Fruit fly (Drosophila melanogaster) whole organism, wandering third instar larva: ENCODE results near the gene Slu7.
A peak's percentile ranks its signal among the peaks of the same experiment; 100 is the strongest.

ENCODE experiments used
- Hr83 ChIP-seq: fragments of 200-300 bp; sonication (Bioruptor generic); optimal IDR thresholded peaks from 2 replicates; lab custom pipeline; 2016; ENCODE audit warnings: missing biosample characterization, mild to moderate bottlenecking, missing genetic modification characterization, moderate library complexity; ENCODE audit not compliant: poor library complexity, severe bottlenecking
- Myc ChIP-seq: fragments of >200 bp; optimal IDR thresholded peaks from 2 replicates; lab custom pipeline; 2017
- br ChIP-seq: fragments of 200-800 bp; sonication (Bioruptor generic); optimal IDR thresholded peaks from 2 replicates; lab custom pipeline; 2016; ENCODE audit warnings: missing biosample characterization, missing genetic modification characterization
- dsf ChIP-seq: sonication (Bioruptor generic); optimal IDR thresholded peaks from 2 replicates; lab custom pipeline; 2016; ENCODE audit warnings: missing biosample characterization, missing genetic modification characterization, borderline replicate concordance
- foxo ChIP-seq, 2 experiments: fragments of 200-800 bp; sonication (Bioruptor generic); optimal IDR thresholded peaks; 2 replicates in 1 of 2; 3 replicates in 1 of 2; lab custom pipeline; 2016 to 2017; ENCODE audit warnings: missing biosample characterization in 2 of 2, missing genetic modification characterization in 2 of 2
- pan ChIP-seq: fragments of >200 bp; optimal IDR thresholded peaks from 2 replicates; lab custom pipeline; 2017

- TF ChIP-seq Hr83 (GFP tag; lab: Kevin White, UChicago) (peak; percentile 26), pan (lab: Kevin White, UChicago) (no peak), Myc (no peak), dsf (GFP tag; lab: Kevin White, UChicago) (no peak), br (GFP tag; lab: Kevin White, UChicago) (peak; percentile 43), foxo (GFP tag; optimal IDR thresholded peaks at IDR 0.05; lab: Kevin White, UChicago) (no peak)
Observed at dm6 chr3R:29074001-29074609, 35.2 kb upstream of the Slu7 start.
